Fruit fly (Drosophila melanogaster): ENCODE data around the gene pns.

Gene pns

DNA sequence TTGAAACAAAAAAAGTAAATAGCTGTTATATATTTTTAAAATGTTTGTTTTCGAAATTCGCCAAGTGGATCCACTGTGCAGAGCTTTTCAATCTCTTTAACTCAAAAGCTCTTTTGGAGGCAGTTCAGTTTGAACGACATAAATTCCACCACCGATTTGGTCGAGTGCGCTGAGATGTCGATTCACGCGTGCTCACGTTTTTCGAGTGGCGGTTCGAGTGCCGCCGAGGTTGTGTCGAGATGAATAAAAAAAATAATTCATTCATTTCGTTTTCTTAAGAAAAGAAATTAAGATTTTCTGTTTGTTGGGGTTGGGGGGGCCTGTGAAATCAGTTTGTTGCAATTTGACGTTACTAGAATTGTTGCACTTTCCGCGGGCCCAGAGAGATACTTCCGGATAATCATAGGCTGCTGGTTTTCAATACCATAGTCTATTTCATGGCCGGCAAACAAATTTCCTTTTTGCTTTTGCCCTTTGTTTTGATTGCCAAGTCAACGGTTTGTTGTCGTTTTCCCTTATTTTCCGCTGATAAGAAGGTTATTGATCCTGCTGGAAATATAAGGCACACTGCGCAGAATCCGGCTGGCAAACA lies 48.2 kb upstream of the pns start (continued):
- TF ChIP-seq bowl (GFP tag; IDR thresholded peaks at IDR 0.05) (no peak), CG42726 (GFP tag; IDR thresholded peaks at IDR 0.05; ENCODE audit: partially characterized antibody) (peak; percentile 85), hbn (GFP tag; IDR thresholded peaks at IDR 0.05; ENCODE audit: partially characterized antibody) (peak; percentile 59), sens (GFP tag) (peak; percentile 81), CG6791 (GFP tag; IDR thresholded peaks at IDR 0.05; ENCODE audit: partially characterized antibody) (peak; percentile 84), CG12659 (GFP tag; optimal IDR thresholded peaks at IDR 0.05) (no peak)

dm6 chr3L:1489523-1489922 lies 47.4 kb upstream of the pns start, which contains the start of gene stet:
Gene stet, minus strand, starts transcription at chr3L:1489547.
- peak; percentile 35; the same call in 1 of the 2 replicates for TF ChIP-seq HLH3B (GFP tag; IDR thresholded peaks at IDR 0.05)
- no peak for TF ChIP-seq CG3065 (GFP tag; optimal IDR thresholded peaks at IDR 0.05)
- no peak for TF ChIP-seq CG2199 (GFP tag; IDR thresholded peaks at IDR 0.05)
- TF ChIP-seq gro (GFP tag; optimal IDR thresholded peaks at IDR 0.05) = no peak
- peak; percentile 13 for TF ChIP-seq CG13894 (tag; optimal IDR thresholded peaks at IDR 0.05)
- TF ChIP-seq CG14860 (GFP tag; IDR thresholded peaks at IDR 0.05; ENCODE audit: partially characterized antibody) = peak; percentile 41; the same call in 2 of the 3 replicates
- TF ChIP-seq CG17328 (GFP tag; IDR thresholded peaks at IDR 0.05) = 0 out of 2 replicates have a peak, but pooled peaks have one; percentile 7
- TF ChIP-seq eyg (GFP tag; optimal IDR thresholded peaks at IDR 0.05) = no peak
- peak; percentile 94 for TF ChIP-seq nerfin-1 (tag; optimal IDR thresholded peaks at IDR 0.05)
- 0 out of 3 replicates have a peak, but pooled peaks have one; percentile 15 for TF ChIP-seq Dbx (GFP tag; IDR thresholded peaks at IDR 0.05)
- TF ChIP-seq CG1832 (GFP tag; optimal IDR thresholded peaks at IDR 0.05) = no peak
- TF ChIP-seq Optix (GFP tag; IDR thresholded peaks at IDR 0.05) = 0 out of 3 replicates have a peak, but pooled peaks have one; percentile 35
- no peak for TF ChIP-seq knrl (GFP tag; IDR thresholded peaks at IDR 0.05; ENCODE audit: partially characterized antibody)
- TF ChIP-seq Trl (optimal IDR thresholded peaks at IDR 0.05) = peak; percentile 35 to 46
- TF ChIP-seq Trl (GFP tag; optimal IDR thresholded peaks at IDR 0.05) = no peak
- TF ChIP-seq sob (GFP tag; IDR thresholded peaks at IDR 0.05) = no peak
- peak; percentile 27; the same call in 1 of the 3 replicates for TF ChIP-seq CG11456 (GFP tag; IDR thresholded peaks at IDR 0.05)
- no peak for TF ChIP-seq prd (optimal IDR thresholded peaks at IDR 0.05)
- 0 out of 3 replicates have a peak, but pooled peaks have one; percentile 10 for TF ChIP-seq prd (GFP tag; IDR thresholded peaks at IDR 0.05)
- no peak for TF ChIP-seq CG12659 (GFP tag; optimal IDR thresholded peaks at IDR 0.05)
- peak; percentile 24; the same call in 1 of the 2 replicates for TF ChIP-seq CG42726 (GFP tag; IDR thresholded peaks at IDR 0.05; ENCODE audit: partially characterized antibody)
- TF ChIP-seq Atf6 (GFP tag; IDR thresholded peaks at IDR 0.05) = 0 out of 2 replicates have a peak, but pooled peaks have one; percentile 15
- no peak for TF ChIP-seq unpg (GFP tag; optimal IDR thresholded peaks at IDR 0.05)
- TF ChIP-seq bowl (GFP tag; IDR thresholded peaks at IDR 0.05) = no peak
- TF ChIP-seq ttk (GFP tag; IDR thresholded peaks at IDR 0.05) = 0 out of 2 replicates have a peak, but pooled peaks have one; percentile 33
- TF ChIP-seq CG9797 (GFP tag; optimal IDR thresholded peaks at IDR 0.05) = no peak
- 0 out of 2 replicates have a peak, but pooled peaks have one; percentile 42 for TF ChIP-seq vvl (GFP tag; IDR thresholded peaks at IDR 0.05)
- TF ChIP-seq CG32532 (GFP tag; IDR thresholded peaks at IDR 0.05) = 0 out of 2 replicates have a peak, but pooled peaks have one; percentile 22
- 0 out of 4 replicates have a peak, but pooled peaks have one; percentile 51 for TF ChIP-seq chinmo (GFP tag; IDR thresholded peaks at IDR 0.05; ENCODE audit: partially characterized antibody)
- 0 out of 3 replicates have a peak, but pooled peaks have one; percentile 13 for TF ChIP-seq tgo (GFP tag; IDR thresholded peaks at IDR 0.05)
- TF ChIP-seq crol (GFP tag; IDR thresholded peaks at IDR 0.05) = peak; percentile 94
- no peak for TF ChIP-seq sna (GFP tag; IDR thresholded peaks at IDR 0.05; ENCODE audit: partially characterized antibody)
- 0 out of 3 replicates have a peak, but pooled peaks have one; percentile 20 for TF ChIP-seq zen2 (GFP tag; IDR thresholded peaks at IDR 0.05; ENCODE audit: partially characterized antibody)
- TF ChIP-seq pfk (GFP tag; optimal IDR thresholded peaks at IDR 0.05) = no peak
- TF ChIP-seq Med (GFP tag) = peak; percentile 52
- TF ChIP-seq Doc3 (GFP tag; IDR thresholded peaks at IDR 0.05; ENCODE audit: partially characterized antibody) = no peak
- peak; percentile 1 for TF ChIP-seq cwo (GFP tag; optimal IDR thresholded peaks at IDR 0.05)
- no peak for TF ChIP-seq Nf-YB (GFP tag; optimal IDR thresholded peaks at IDR 0.05)
- no peak for TF ChIP-seq CG5953 (GFP tag; IDR thresholded peaks at IDR 0.05)
- TF ChIP-seq Awh (GFP tag; IDR thresholded peaks at IDR 0.05) = peak; percentile 17; the same call in 1 of the 2 replicates
- peak; percentile 77 for TF ChIP-seq seq (GFP tag; IDR thresholded peaks at IDR 0.05)
- peak; percentile 20 for TF ChIP-seq Hey (tag; optimal IDR thresholded peaks at IDR 0.05)
- TF ChIP-seq CG12219 (GFP tag; optimal IDR thresholded peaks at IDR 0.05) = no peak
- peak; percentile 29; the same call in 1 of the 2 replicates for TF ChIP-seq hbn (GFP tag; IDR thresholded peaks at IDR 0.05; ENCODE audit: partially characterized antibody)

Data from whole organism, embryonic.